Worm (Caenorhabditis elegans): ENCODE results near the gene nhr-136.

- TF ChIP-seq pqm-1 (tag; optimal IDR thresholded peaks at IDR 0.05) (no peak), ama-1 (optimal IDR thresholded peaks at IDR 0.05) (no peak), daf-8 (GFP tag; IDR thresholded peaks at IDR 0.05) (no peak), mep-1 (tag; optimal IDR thresholded peaks at IDR 0.05) (no peak), jun-1 (tag; optimal IDR thresholded peaks at IDR 0.05) (no peak), Y48G9A.11 (GFP tag; IDR thresholded peaks at IDR 0.05) (no peak), nhr-6 (tag; optimal IDR thresholded peaks at IDR 0.05) (no peak), lir-3 (tag; optimal IDR thresholded peaks at IDR 0.05) (no peak)
Measured at ce11 chrV:12154554-12154953, 47.6 kb downstream of the nhr-136 start, which contains the start of gene C27A7.9.
